Worm (Caenorhabditis elegans) whole organism, L4/young adult: ENCODE data around the gene Y53F4B.24.

ENCODE experiments used
- W03F9.2 ChIP-seq: fragments of 150-350 bp; optimal IDR thresholded peaks from 2 replicates; lab custom pipeline; 2014; ENCODE audit warnings: missing biosample characterization, missing genetic modification characterization
- dao-5 ChIP-seq: sonication (generic microtip); optimal IDR thresholded peaks from 2 replicates; lab custom pipeline; 2016; ENCODE audit warnings: missing genotype, missing genetic modification characterization, moderate library complexity, missing compliant biosample characterization
- him-1 ChIP-seq: sonication (generic microtip); optimal IDR thresholded peaks from 2 replicates; lab custom pipeline; 2016; ENCODE audit warnings: missing genotype, missing genetic modification reagents, missing genetic modification characterization, missing compliant biosample characterization

- TF ChIP-seq dao-5 (tag; lab: Kevin White, UChicago) (no peak), him-1 (tag; lab: Kevin White, UChicago) (no peak), W03F9.2 (tag; lab: Kevin White, UChicago) (no peak)
Measured at ce11 chrII:15183139-15183538, 48.9 kb upstream of the Y53F4B.24 start, which contains the start of gene gst-34.
